Fruit fly (Drosophila melanogaster) whole organism, prepupa: ENCODE measurements around the gene Fbp2.

ENCODE experiments used
- Blimp-1 ChIP-seq: fragments of 200-800 bp; sonication (Bioruptor generic); optimal IDR thresholded peaks from 3 replicates; lab custom pipeline; 2017; ENCODE audit warnings: missing biosample characterization, missing genetic modification characterization, mild to moderate bottlenecking, moderate library complexity, missing genetic modification reagents
- CG11762 ChIP-seq: fragments of 200-800 bp; sonication (Bioruptor generic); optimal IDR thresholded peaks from 3 replicates; lab custom pipeline; 2016; ENCODE audit warnings: missing biosample characterization, missing genetic modification characterization; ENCODE audit not compliant: insufficient read depth
- CG11902 ChIP-seq: fragments of 200-800 bp; sonication (Bioruptor generic); optimal IDR thresholded peaks from 3 replicates; lab custom pipeline; 2016; ENCODE audit warnings: missing biosample characterization, missing genetic modification characterization
- CG15336 ChIP-seq: fragments of 200-800 bp; sonication (Bioruptor generic); IDR thresholded peaks from 2 replicates; pipeline ENCODE4 v1.3.6; 2022; ENCODE audit warnings: missing biosample characterization, missing genetic modification characterization
- CG1621 ChIP-seq: fragments of 200-800 bp; sonication (Bioruptor generic); optimal IDR thresholded peaks from 3 replicates; lab custom pipeline; 2018; ENCODE audit warnings: missing biosample characterization, mild to moderate bottlenecking, missing genetic modification characterization
- CG16779 ChIP-seq: fragments of 200-800 bp; sonication (Bioruptor generic); optimal IDR thresholded peaks from 3 replicates; lab custom pipeline; 2017; ENCODE audit warnings: missing biosample characterization, mild to moderate bottlenecking, missing genetic modification characterization
- CG31627 ChIP-seq: fragments of 200-800 bp; sonication (Bioruptor generic); optimal IDR thresholded peaks from 3 replicates; lab custom pipeline; 2016; ENCODE audit warnings: missing biosample characterization, missing genetic modification characterization
- CG34406 ChIP-seq: fragments of 200-800 bp; sonication (Bioruptor generic); optimal IDR thresholded peaks from 3 replicates; lab custom pipeline; 2016; ENCODE audit warnings: missing biosample characterization, missing genetic modification characterization
- CG3919 ChIP-seq: fragments of 200-800 bp; sonication (Bioruptor generic); optimal IDR thresholded peaks from 3 replicates; lab custom pipeline; 2016; ENCODE audit warnings: missing biosample characterization, missing genetic modification characterization
- CG6163 ChIP-seq: fragments of 200-800 bp; sonication (Bioruptor generic); IDR thresholded peaks from 3 replicates; pipeline ENCODE4 v1.3.6; 2022; ENCODE audit warnings: missing biosample characterization, missing genetic modification characterization
- CG6276 ChIP-seq: fragments of 200-800 bp; sonication (Bioruptor generic); optimal IDR thresholded peaks from 2 replicates; lab custom pipeline; 2017; ENCODE audit warnings: missing biosample characterization, mild to moderate bottlenecking, missing genetic modification characterization
- CG6792 ChIP-seq: fragments of 200-800 bp; sonication (Bioruptor generic); optimal IDR thresholded peaks from 3 replicates; lab custom pipeline; 2016; ENCODE audit warnings: missing biosample characterization, missing genetic modification characterization
- CG6808 ChIP-seq: fragments of 200-800 bp; sonication (Bioruptor generic); optimal IDR thresholded peaks from 3 replicates; lab custom pipeline; 2017; ENCODE audit warnings: missing biosample characterization, missing genetic modification characterization, mild to moderate bottlenecking, moderate library complexity, missing genetic modification reagents
- CG6854 ChIP-seq: fragments of 200-800 bp; sonication (Bioruptor generic); optimal IDR thresholded peaks from 2 replicates; lab custom pipeline; 2017; ENCODE audit warnings: missing biosample characterization, mild to moderate bottlenecking, missing genetic modification characterization
- CG7368 ChIP-seq: fragments of 200-800 bp; sonication (Bioruptor generic); optimal IDR thresholded peaks from 3 replicates; lab custom pipeline; 2016; ENCODE audit warnings: missing biosample characterization, missing genetic modification characterization
- CG8119 ChIP-seq: fragments of 200-800 bp; sonication (Bioruptor generic); IDR thresholded peaks from 3 replicates; pipeline ENCODE4 v1.3.6; 2022; ENCODE audit warnings: missing biosample characterization, missing genetic modification characterization
- CG8632 ChIP-seq: fragments of 200-800 bp; sonication (Bioruptor generic); optimal IDR thresholded peaks from 3 replicates; lab custom pipeline; 2016; ENCODE audit warnings: missing biosample characterization, missing genetic modification characterization
- CG9139 ChIP-seq: fragments of 200-800 bp; sonication (Bioruptor generic); optimal IDR thresholded peaks from 3 replicates; lab custom pipeline; 2017; ENCODE audit warnings: missing biosample characterization, mild to moderate bottlenecking, missing genetic modification characterization
- Eip75B ChIP-seq: fragments of 200-800 bp; sonication (Bioruptor generic); optimal IDR thresholded peaks from 3 replicates; lab custom pipeline; 2016; ENCODE audit warnings: missing biosample characterization, missing genetic modification characterization
- Eip78C ChIP-seq: fragments of 200-800 bp; sonication (Bioruptor generic); peaks from one replicate; lab custom pipeline; 2016; ENCODE audit warnings: missing biosample characterization, missing genetic modification characterization
- Eip93F ChIP-seq: fragments of 200-800 bp; sonication (Bioruptor generic); optimal IDR thresholded peaks from 2 replicates; lab custom pipeline; 2016; ENCODE audit warnings: missing biosample characterization, mild to moderate bottlenecking, missing genetic modification characterization
- Ets21C ChIP-seq: fragments of 200-800 bp; sonication (Bioruptor generic); optimal IDR thresholded peaks from 3 replicates; lab custom pipeline; 2016; ENCODE audit warnings: missing biosample characterization, missing genetic modification characterization
- Ets96B ChIP-seq: fragments of 200-800 bp; optimal IDR thresholded peaks from 2 replicates; lab custom pipeline; 2019; ENCODE audit warnings: missing biosample characterization, mild to moderate bottlenecking, missing genetic modification characterization, moderate library complexity
- Gug ChIP-seq: fragments of 200-800 bp; sonication (Bioruptor generic); IDR thresholded peaks from 2 replicates; pipeline ENCODE4 v1.3.6; 2022; ENCODE audit warnings: missing biosample characterization, missing genetic modification characterization
- Hr38 ChIP-seq: sonication (Bioruptor generic); optimal IDR thresholded peaks from 2 replicates; lab custom pipeline; 2016; ENCODE audit warnings: missing biosample characterization, missing genetic modification characterization
- Hr39 ChIP-seq: fragments of 200-800 bp; sonication (Bioruptor generic); optimal IDR thresholded peaks from 2 replicates; lab custom pipeline; 2016; ENCODE audit warnings: missing biosample characterization, missing genetic modification characterization
- Hr4 ChIP-seq: fragments of 200-800 bp; sonication (Bioruptor generic); optimal IDR thresholded peaks from 3 replicates; lab custom pipeline; 2016; ENCODE audit warnings: missing biosample characterization, missing genetic modification characterization
- Met ChIP-seq: fragments of 200-800 bp; sonication (Bioruptor generic); optimal IDR thresholded peaks from 3 replicates; lab custom pipeline; 2016; ENCODE audit warnings: missing biosample characterization, missing genetic modification characterization
- OdsH ChIP-seq: fragments of 200-800 bp; sonication (Bioruptor generic); optimal IDR thresholded peaks from 3 replicates; lab custom pipeline; 2016; ENCODE audit warnings: missing biosample characterization, missing genetic modification characterization
- Smox ChIP-seq: fragments of 200-800 bp; sonication (Bioruptor generic); optimal IDR thresholded peaks from 3 replicates; lab custom pipeline; 2016; ENCODE audit warnings: missing biosample characterization, missing genetic modification characterization
- Sox102F ChIP-seq: fragments of 200-800 bp; sonication (Bioruptor generic); optimal IDR thresholded peaks from 2 replicates; lab custom pipeline; 2016; ENCODE audit warnings: missing biosample characterization, mild to moderate bottlenecking, missing genetic modification characterization
- Sox14 ChIP-seq: fragments of 200-800 bp; sonication (Bioruptor generic); optimal IDR thresholded peaks from 3 replicates; lab custom pipeline; 2016; ENCODE audit warnings: missing biosample characterization, missing genetic modification characterization
- Sox15 ChIP-seq: fragments of 200-800 bp; sonication (Bioruptor generic); optimal IDR thresholded peaks from 3 replicates; lab custom pipeline; 2016; ENCODE audit warnings: missing biosample characterization, missing genetic modification characterization
- achi ChIP-seq: fragments of 200-800 bp; sonication (Bioruptor generic); optimal IDR thresholded peaks from 3 replicates; lab custom pipeline; 2016; ENCODE audit warnings: missing biosample characterization, missing genetic modification characterization
- acj6 ChIP-seq: fragments of 200-800 bp; sonication (Bioruptor generic); optimal IDR thresholded peaks from 3 replicates; lab custom pipeline; 2016; ENCODE audit warnings: missing biosample characterization, missing genetic modification characterization
- dac ChIP-seq: fragments of 200-800 bp; sonication (Bioruptor generic); optimal IDR thresholded peaks from 2 replicates; lab custom pipeline; 2017; ENCODE audit warnings: missing biosample characterization, mild to moderate bottlenecking, missing genetic modification characterization
- dsx ChIP-seq: fragments of 200-800 bp; optimal IDR thresholded peaks from 3 replicates; lab custom pipeline; 2019; ENCODE audit warnings: missing biosample characterization, mild to moderate bottlenecking, missing genetic modification characterization, moderate library complexity; ENCODE audit not compliant: poor library complexity, severe bottlenecking
- eg ChIP-seq: fragments of 200-800 bp; sonication (Bioruptor generic); IDR thresholded peaks from 3 replicates; pipeline ENCODE4 v1.3.6; 2022; ENCODE audit warnings: missing biosample characterization, missing genetic modification characterization
- esn ChIP-seq: fragments of 200-800 bp; sonication (Bioruptor generic); optimal IDR thresholded peaks from 2 replicates; lab custom pipeline; 2016; ENCODE audit warnings: missing biosample characterization, mild to moderate bottlenecking, missing genetic modification characterization, moderate library complexity
- fd85E ChIP-seq: fragments of 200-800 bp; sonication (Bioruptor generic); optimal IDR thresholded peaks from 3 replicates; lab custom pipeline; 2016; ENCODE audit warnings: missing biosample characterization, missing genetic modification characterization
- fkh ChIP-seq: fragments of 200-800 bp; sonication (Bioruptor generic); optimal IDR thresholded peaks from 3 replicates; lab custom pipeline; 2017; ENCODE audit warnings: missing biosample characterization, mild to moderate bottlenecking, missing genetic modification characterization, moderate library complexity
- lz ChIP-seq: fragments of 200-800 bp; sonication (Bioruptor generic); optimal IDR thresholded peaks from 3 replicates; lab custom pipeline; 2016; ENCODE audit warnings: missing biosample characterization, missing genetic modification characterization
- net ChIP-seq: fragments of 200-800 bp; sonication (Bioruptor generic); optimal IDR thresholded peaks from 3 replicates; lab custom pipeline; 2016; ENCODE audit warnings: missing biosample characterization, missing genetic modification characterization
- pdm3 ChIP-seq: fragments of 200-800 bp; sonication (Bioruptor generic); optimal IDR thresholded peaks from 3 replicates; lab custom pipeline; 2016; ENCODE audit warnings: missing biosample characterization, missing genetic modification characterization
- salr ChIP-seq, 2 experiments: fragments of 200-800 bp; sonication (Bioruptor generic); optimal IDR thresholded peaks; 3 replicates each; lab custom pipeline; 2016 to 2018; ENCODE audit warnings: missing biosample characterization in 2 of 2, missing genetic modification characterization in 2 of 2, mild to moderate bottlenecking in 1 of 2
- ss ChIP-seq, 2 experiments: fragments of 200-800 bp; sonication (Bioruptor generic); optimal IDR thresholded peaks; 2 replicates in 1 of 2; 3 replicates in 1 of 2; lab custom pipeline; 2017 to 2018; ENCODE audit warnings: mild to moderate bottlenecking in 2 of 2, missing biosample characterization in 2 of 2, missing genetic modification characterization in 2 of 2, moderate library complexity in 1 of 2
- svp ChIP-seq: fragments of 200-800 bp; sonication (Bioruptor generic); peaks from one replicate; lab custom pipeline; 2016; ENCODE audit warnings: missing biosample characterization, missing genetic modification characterization
- topi ChIP-seq: fragments of 200-800 bp; sonication (Bioruptor generic); optimal IDR thresholded peaks from 3 replicates; lab custom pipeline; 2016; ENCODE audit warnings: missing biosample characterization, missing genetic modification characterization

Gene Fbp2

dm6 chr2L:9437216-9437715, 10.7 kb downstream of the Fbp2 start, which contains the start of gene numb:
Gene numb, plus strand, starts transcription at chr2L:9437469.
- no peak for TF ChIP-seq CG6854 (GFP tag; lab: Kevin White, UChicago)
- peak; percentile 0 for TF ChIP-seq CG3919 (GFP tag; lab: Kevin White, UChicago)
- TF ChIP-seq net (GFP tag; lab: Kevin White, UChicago) = no peak
- no peak for TF ChIP-seq Smox
- no peak for TF ChIP-seq Hr39
- TF ChIP-seq CG7368 = no peak
- TF ChIP-seq OdsH = no peak
- no peak for TF ChIP-seq Sox15 (GFP tag; lab: Kevin White, UChicago)
- TF ChIP-seq acj6 (GFP tag; lab: Kevin White, UChicago) = peak; percentile 6
- TF ChIP-seq Eip78C (GFP tag; lab: Kevin White, UChicago) = peak; percentile 58
- no peak for TF ChIP-seq dsx (GFP tag; lab: Kevin White, UChicago)
- TF ChIP-seq CG8119 (GFP tag; lab: Robert Waterston, UW) = no peak
- no peak for TF ChIP-seq esn (GFP tag; lab: Kevin White, UChicago)
- TF ChIP-seq CG8632 (GFP tag; lab: Kevin White, UChicago) = no peak
- no peak for TF ChIP-seq Ets21C
- TF ChIP-seq CG6163 (GFP tag; lab: Robert Waterston, UW) = peak; percentile 62; the same call in 1 of the 3 replicates
- TF ChIP-seq Gug (GFP tag; lab: Robert Waterston, UW) = no peak
- no peak for TF ChIP-seq Eip75B (GFP tag; lab: Kevin White, UChicago)
- TF ChIP-seq fd85E (GFP tag; lab: Kevin White, UChicago) = no peak
- no peak for TF ChIP-seq CG6808
- TF ChIP-seq CG11762 (GFP tag; lab: Kevin White, UChicago) = no peak
- no peak for TF ChIP-seq Sox102F
- no peak for TF ChIP-seq ss (GFP tag; optimal IDR thresholded peaks at IDR 0.05; lab: Kevin White, UChicago)
- no peak for TF ChIP-seq CG34406 (GFP tag; lab: Kevin White, UChicago)
- peak; percentile 73 for TF ChIP-seq achi (GFP tag; lab: Kevin White, UChicago)
- peak; percentile 53; the same call in 1 of the 3 replicates for TF ChIP-seq eg
- no peak for TF ChIP-seq CG1621 (tag; lab: Kevin White, UChicago)
- TF ChIP-seq CG6792 (GFP tag; lab: Kevin White, UChicago) = no peak
- TF ChIP-seq fkh = no peak
- TF ChIP-seq lz (GFP tag; lab: Kevin White, UChicago) = peak; percentile 4
- no peak for TF ChIP-seq Hr38

dm6 chr2L:9438227-9438626, 11.6 kb downstream of the Fbp2 start:
- peak; percentile 37 for TF ChIP-seq CG11902 (GFP tag; lab: Kevin White, UChicago)
- TF ChIP-seq CG6792 (GFP tag; lab: Kevin White, UChicago) = peak; percentile 54
- TF ChIP-seq CG7368 = peak; percentile 24
- TF ChIP-seq Sox14 (GFP tag; lab: Kevin White, UChicago) = peak; percentile 26
- TF ChIP-seq fkh = no peak
- peak; percentile 58 for TF ChIP-seq Met (GFP tag; lab: Kevin White, UChicago)
- TF ChIP-seq Ets21C = peak; percentile 64
- no peak for TF ChIP-seq CG9139 (GFP tag; lab: Kevin White, UChicago)
- TF ChIP-seq net (GFP tag; lab: Kevin White, UChicago) = peak; percentile 43
- TF ChIP-seq fd85E (GFP tag; lab: Kevin White, UChicago) = no peak
- TF ChIP-seq CG6163 (GFP tag; lab: Robert Waterston, UW) = peak; percentile 56; the same call in 1 of the 3 replicates
- peak; percentile 47 for TF ChIP-seq achi (GFP tag; lab: Kevin White, UChicago)
- peak; percentile 36 for TF ChIP-seq Eip75B (GFP tag; lab: Kevin White, UChicago)
- TF ChIP-seq Sox102F = peak; percentile 72
- no peak for TF ChIP-seq Hr38
- TF ChIP-seq CG16779 (tag; lab: Kevin White, UChicago) = no peak
- TF ChIP-seq CG31627 (GFP tag; lab: Kevin White, UChicago) = peak; percentile 79
- TF ChIP-seq topi = peak; percentile 71
- peak; percentile 53 for TF ChIP-seq pdm3 (GFP tag; lab: Kevin White, UChicago)
- TF ChIP-seq salr (GFP tag; optimal IDR thresholded peaks at IDR 0.05; lab: Kevin White, UChicago) = no peak
- no peak for TF ChIP-seq dac (GFP tag; lab: Kevin White, UChicago)
- TF ChIP-seq ss (GFP tag; optimal IDR thresholded peaks at IDR 0.05; lab: Kevin White, UChicago) = peak in 1 of 2 experiments; percentile 17
- no peak for TF ChIP-seq Eip93F (GFP tag; lab: Kevin White, UChicago)
- TF ChIP-seq Gug (GFP tag; lab: Robert Waterston, UW) = no peak
- peak; percentile 36 for TF ChIP-seq Ets96B (tag; lab: Kevin White, UChicago)
- peak; percentile 48; the same call in 1 of the 2 replicates for TF ChIP-seq CG15336 (GFP tag; lab: Robert Waterston, UW)
- TF ChIP-seq Hr4 = peak; percentile 25
- peak; percentile 77 for TF ChIP-seq lz (GFP tag; lab: Kevin White, UChicago)
- peak; percentile 82 for TF ChIP-seq svp (GFP tag; lab: Kevin White, UChicago)
- no peak for TF ChIP-seq CG6276
- peak; percentile 38 for TF ChIP-seq acj6 (GFP tag; lab: Kevin White, UChicago)
- TF ChIP-seq esn (GFP tag; lab: Kevin White, UChicago) = peak; percentile 74
- TF ChIP-seq CG1621 (tag; lab: Kevin White, UChicago) = no peak
- TF ChIP-seq Blimp-1 (GFP tag; lab: Kevin White, UChicago) = no peak
- TF ChIP-seq Eip78C (GFP tag; lab: Kevin White, UChicago) = peak; percentile 84
